Worm (Caenorhabditis elegans): Measurements from ENCODE around the gene nhr-119.

Gene nhr-119

ce11 chrII:2831173-2831572, 30.8 kb upstream of the nhr-119 start, which contains the start of gene K12H6.6:
TSS of gene K12H6.6 (minus strand) at chrII:2831233.
- no peak for TF ChIP-seq ztf-6 (GFP tag; IDR thresholded peaks at IDR 0.05)
- peak; percentile 31 for TF ChIP-seq attf-5 (GFP tag; optimal IDR thresholded peaks at IDR 0.05)
- TF ChIP-seq nhr-80 (tag; optimal IDR thresholded peaks at IDR 0.05) = peak; percentile 1
- TF ChIP-seq tbx-9 (tag; optimal IDR thresholded peaks at IDR 0.05; ENCODE audit: borderline replicate concordance) = no peak
- TF ChIP-seq cebp-1 (GFP tag; IDR thresholded peaks at IDR 0.05) = peak; percentile 84
- TF ChIP-seq cebp-1 (tag; optimal IDR thresholded peaks at IDR 0.05) = peak; percentile 93
- TF ChIP-seq egrh-3 (GFP tag; IDR thresholded peaks at IDR 0.05) = peak; percentile 40; the same call in 1 of the 2 replicates
- TF ChIP-seq madf-6 (GFP tag; IDR thresholded peaks at IDR 0.05) = no peak

ce11 chrII:2830144-2830543, 29.7 kb upstream of the nhr-119 start:
- no peak for TF ChIP-seq bed-1 (GFP tag; IDR thresholded peaks at IDR 0.05)
- TF ChIP-seq aptf-2 (GFP tag; conservative IDR thresholded peaks at IDR 0.05) = 0 out of 2 replicates have a peak, but pooled peaks have one; percentile 14
- TF ChIP-seq ceh-40 (GFP tag; IDR thresholded peaks at IDR 0.05) = no peak
- no peak for TF ChIP-seq F57C9.4 (tag; optimal IDR thresholded peaks at IDR 0.05)

- TF ChIP-seq cebp-2 (GFP tag; IDR thresholded peaks at IDR 0.05) (no peak), F39B2.1 (GFP tag; IDR thresholded peaks at IDR 0.05) (no peak), T07F8.4 (tag; optimal IDR thresholded peaks at IDR 0.05) (no peak), lag-1 (GFP tag; IDR thresholded peaks at IDR 0.05) (no peak), tbx-9 (tag; optimal IDR thresholded peaks at IDR 0.05; ENCODE audit: borderline replicate concordance) (no peak), attf-3 (GFP tag; conservative IDR thresholded peaks at IDR 0.05) (no peak), snpc-3.4 (tag; optimal IDR thresholded peaks at IDR 0.05) (no peak), ets-4 (GFP tag; optimal IDR thresholded peaks at IDR 0.05) (no peak), unc-130 (GFP tag; optimal IDR thresholded peaks at IDR 0.05) (no peak), Y53F4B.3 (GFP tag; IDR thresholded peaks at IDR 0.05) (no peak), ceh-79 (tag; optimal IDR thresholded peaks at IDR 0.05) (no peak), ztf-26 (tag; optimal IDR thresholded peaks at IDR 0.05) (no peak), egrh-3 (GFP tag; IDR thresholded peaks at IDR 0.05) (no peak), Y67H2A.10 (GFP tag; conservative IDR thresholded peaks at IDR 0.05) (no peak)
Observed at ce11 chrII:2829482-2829881, 29.1 kb upstream of the nhr-119 start.

- peak; percentile 17 for TF ChIP-seq repo-1 (tag; optimal IDR thresholded peaks at IDR 0.05)
- TF ChIP-seq egl-18 (GFP tag; IDR thresholded peaks at IDR 0.05) = no peak
- 0 out of 2 replicates have a peak, but pooled peaks have one; percentile 40 for TF ChIP-seq mcd-1 (GFP tag; IDR thresholded peaks at IDR 0.05)
- TF ChIP-seq zfh-2 (GFP tag; conservative IDR thresholded peaks at IDR 0.05) = peak; percentile 69
- no peak for TF ChIP-seq B0261.1 (tag; optimal IDR thresholded peaks at IDR 0.05)
- TF ChIP-seq egrh-3 (GFP tag; IDR thresholded peaks at IDR 0.05) = 0 out of 2 replicates have a peak, but pooled peaks have one; percentile 37
- TF ChIP-seq B0336.3 (GFP tag; IDR thresholded peaks at IDR 0.05) = 0 out of 2 replicates have a peak, but pooled peaks have one; percentile 27
- TF ChIP-seq ekl-4 (GFP tag; IDR thresholded peaks at IDR 0.05) = no peak
Observed at ce11 chrII:2827859-2828403, 27.5 kb upstream of the nhr-119 start, which contains the start of gene K12H6.8. TSS of gene K12H6.8 (plus strand) at chrII:2827896.

- TF ChIP-seq gei-17 (GFP tag; optimal IDR thresholded peaks at IDR 0.05) (no peak), C17E4.6 (GFP tag; IDR thresholded peaks at IDR 0.05) (no peak), K12H6.12 (tag; optimal IDR thresholded peaks at IDR 0.05) (no peak), lin-54 (GFP tag; optimal IDR thresholded peaks at IDR 0.05) (no peak), B0336.3 (GFP tag; IDR thresholded peaks at IDR 0.05) (no peak), ceh-27 (GFP tag; optimal IDR thresholded peaks at IDR 0.05) (no peak), F33H1.4 (GFP tag; IDR thresholded peaks at IDR 0.05) (no peak), chd-7 (tag; optimal IDR thresholded peaks at IDR 0.05) (no peak), ets-4 (GFP tag; optimal IDR thresholded peaks at IDR 0.05) (no peak)
Observed at ce11 chrII:2826073-2826472, 25.7 kb upstream of the nhr-119 start, which contains the start of gene K12H6.5. TSS of gene K12H6.5 (minus strand) at chrII:2826173.
